Worm (Caenorhabditis elegans) whole organism, L1 larva: ENCODE results near the gene C30G7.3.

ENCODE experiments used
- F16B12.6 ChIP-seq: fragments of 150-350 bp; optimal IDR thresholded peaks from 2 replicates; lab custom pipeline; 2014; ENCODE audit warnings: missing biosample characterization, missing genetic modification characterization
- aha-1 ChIP-seq: fragments of 150-350 bp; optimal IDR thresholded peaks from 2 replicates; lab custom pipeline; 2014; ENCODE audit warnings: missing biosample characterization, missing genetic modification characterization
- alr-1 ChIP-seq: fragments of 200-800 bp; sonication (Bioruptor generic); optimal IDR thresholded peaks from 2 replicates; lab custom pipeline; 2018; ENCODE audit warnings: borderline replicate concordance, mild to moderate bottlenecking, missing genetic modification characterization, missing compliant biosample characterization
- aly-2 ChIP-seq: fragments of 150-350 bp; optimal IDR thresholded peaks from 2 replicates; lab custom pipeline; 2014; ENCODE audit warnings: missing biosample characterization, missing genetic modification characterization
- ama-1 ChIP-seq: fragments of 150-350 bp; optimal IDR thresholded peaks from 2 replicates; lab custom pipeline; 2014
- ceh-90 ChIP-seq: sonication (generic microtip); optimal IDR thresholded peaks from 2 replicates; lab custom pipeline; 2016; ENCODE audit warnings: missing genetic modification characterization, missing compliant biosample characterization
- dsc-1 ChIP-seq: sonication (generic microtip); optimal IDR thresholded peaks from 2 replicates; lab custom pipeline; 2016; ENCODE audit warnings: mild to moderate bottlenecking, missing genetic modification characterization, missing compliant biosample characterization
- efl-1 ChIP-seq, 4 experiments: fragments of 150-350 bp; optimal IDR thresholded peaks in 3 of 4; peaks in 1 of 4; 1 replicate in 1 of 4; 2 replicates in 3 of 4; lab custom pipeline; 2014; ENCODE audit warnings: missing biosample characterization in 2 of 4, missing genetic modification characterization in 2 of 4, missing genetic modification reagents in 2 of 4
- efl-3 ChIP-seq: fragments of 200-800 bp; sonication (Bioruptor generic); optimal IDR thresholded peaks from 2 replicates; lab custom pipeline; 2018; ENCODE audit warnings: mild to moderate bottlenecking, missing genetic modification characterization, missing compliant biosample characterization
- egl-13 ChIP-seq: sonication (generic microtip); optimal IDR thresholded peaks from 2 replicates; lab custom pipeline; 2016; ENCODE audit warnings: missing genotype, missing genetic modification reagents, missing genetic modification characterization, missing compliant biosample characterization
- fkh-4 ChIP-seq: sonication (generic microtip); optimal IDR thresholded peaks from 2 replicates; lab custom pipeline; 2016; ENCODE audit warnings: missing compliant biosample characterization, missing genetic modification characterization, borderline replicate concordance
- hlh-17 ChIP-seq: fragments of 200-800 bp; sonication (Bioruptor generic); optimal IDR thresholded peaks from 2 replicates; lab custom pipeline; 2018; ENCODE audit warnings: missing genetic modification characterization, mild to moderate bottlenecking, missing compliant biosample characterization, moderate library complexity, borderline replicate concordance
- irx-1 ChIP-seq: sonication (generic microtip); optimal IDR thresholded peaks from 2 replicates; lab custom pipeline; 2016; ENCODE audit warnings: missing genetic modification characterization, missing compliant biosample characterization
- lin-14 ChIP-seq: fragments of 200-800 bp; sonication (Bioruptor generic); optimal IDR thresholded peaks from 2 replicates; lab custom pipeline; 2018; ENCODE audit warnings: mild to moderate bottlenecking, missing genetic modification characterization, moderate library complexity, missing compliant biosample characterization
- lin-35 ChIP-seq, 2 experiments: fragments of 150-350 bp; optimal IDR thresholded peaks; 2 replicates each; lab custom pipeline; 2014; ENCODE audit warnings: missing biosample characterization in 2 of 2, missing genetic modification characterization in 2 of 2, missing genetic modification reagents in 2 of 2
- lin-39 ChIP-seq: fragments of 150-350 bp; optimal IDR thresholded peaks from 2 replicates; lab custom pipeline; 2014; ENCODE audit warnings: missing biosample characterization, missing genetic modification reagents, missing genetic modification characterization
- lir-3 ChIP-seq: sonication (generic microtip); optimal IDR thresholded peaks from 2 replicates; lab custom pipeline; 2016; ENCODE audit warnings: mild to moderate bottlenecking, missing genetic modification characterization, moderate library complexity, missing compliant biosample characterization; ENCODE audit not compliant: poor library complexity
- lsy-2 ChIP-seq, 2 experiments: fragments of 150-350 bp; optimal IDR thresholded peaks; 2 replicates each; lab custom pipeline; 2014; ENCODE audit warnings: missing biosample characterization in 2 of 2, missing genetic modification characterization in 2 of 2
- mab-9 ChIP-seq: fragments of 200-800 bp; sonication (Bioruptor generic); IDR thresholded peaks from 2 replicates; pipeline ENCODE4 v1.3.6; 2022; ENCODE audit warnings: missing genetic modification reagents, missing genetic modification characterization, missing compliant biosample characterization
- mef-2 ChIP-seq: fragments of 150-350 bp; optimal IDR thresholded peaks from 2 replicates; lab custom pipeline; 2014; ENCODE audit warnings: missing biosample characterization, missing genetic modification characterization
- mep-1 ChIP-seq: fragments of 150-350 bp; optimal IDR thresholded peaks from 2 replicates; lab custom pipeline; 2014; ENCODE audit warnings: missing biosample characterization, missing genetic modification characterization
- nhr-11 ChIP-seq: fragments of 150-350 bp; optimal IDR thresholded peaks from 2 replicates; lab custom pipeline; 2014; ENCODE audit warnings: missing biosample characterization, missing genetic modification characterization
- nhr-19 ChIP-seq: fragments of 200-800 bp; sonication (Bioruptor generic); conservative IDR thresholded peaks from 2 replicates; pipeline ENCODE4 v1.3.6; 2022; ENCODE audit warnings: missing genetic modification characterization, missing compliant biosample characterization
- nhr-20 ChIP-seq: sonication (generic microtip); optimal IDR thresholded peaks from 2 replicates; lab custom pipeline; 2016; ENCODE audit warnings: mild to moderate bottlenecking, missing genetic modification characterization, missing compliant biosample characterization
- nhr-28 ChIP-seq: fragments of 150-350 bp; optimal IDR thresholded peaks from 2 replicates; lab custom pipeline; 2014; ENCODE audit warnings: missing biosample characterization, missing genetic modification characterization
- nhr-71 ChIP-seq: sonication (generic microtip); optimal IDR thresholded peaks from 2 replicates; lab custom pipeline; 2016; ENCODE audit warnings: mild to moderate bottlenecking, missing genetic modification characterization, moderate library complexity, missing compliant biosample characterization
- nhr-76 ChIP-seq: sonication (generic microtip); optimal IDR thresholded peaks from 2 replicates; lab custom pipeline; 2017; ENCODE audit warnings: missing biosample characterization, missing genetic modification characterization
- nhr-77 ChIP-seq: fragments of 150-350 bp; optimal IDR thresholded peaks from 2 replicates; lab custom pipeline; 2014; ENCODE audit warnings: missing biosample characterization, missing genetic modification characterization
- nhr-84 ChIP-seq: sonication (generic microtip); optimal IDR thresholded peaks from 2 replicates; lab custom pipeline; 2017; ENCODE audit warnings: missing biosample characterization, missing genetic modification characterization
- pqm-1 ChIP-seq: sonication (generic microtip); optimal IDR thresholded peaks from 3 replicates; lab custom pipeline; 2017; ENCODE audit warnings: missing biosample characterization, missing genetic modification characterization
- snu-23 ChIP-seq: sonication (generic microtip); optimal IDR thresholded peaks from 2 replicates; lab custom pipeline; 2016; ENCODE audit warnings: missing genetic modification characterization, missing compliant biosample characterization
- sptf-1 ChIP-seq: fragments of 150-350 bp; optimal IDR thresholded peaks from 2 replicates; lab custom pipeline; 2014; ENCODE audit warnings: missing biosample characterization, missing genetic modification characterization
- unc-130 ChIP-seq: fragments of 150-350 bp; optimal IDR thresholded peaks from 2 replicates; lab custom pipeline; 2017; ENCODE audit warnings: missing biosample characterization, missing genetic modification characterization, inconsistent platforms
- unc-30 ChIP-seq: sonication (generic microtip); optimal IDR thresholded peaks from 2 replicates; lab custom pipeline; 2017; ENCODE audit warnings: missing biosample characterization, missing genetic modification characterization
- unc-98 ChIP-seq: fragments of 200-800 bp; sonication (Bioruptor generic); IDR thresholded peaks from 2 replicates; pipeline ENCODE4 v1.3.6; 2022; ENCODE audit warnings: missing genetic modification characterization, missing compliant biosample characterization
- vab-15 ChIP-seq: sonication (generic microtip); optimal IDR thresholded peaks from 2 replicates; lab custom pipeline; 2017; ENCODE audit warnings: missing genotype, mild to moderate bottlenecking, missing genetic modification characterization, missing compliant biosample characterization
- zip-4 ChIP-seq: fragments of 200-800 bp; sonication (Bioruptor generic); optimal IDR thresholded peaks from 2 replicates; lab custom pipeline; 2018; ENCODE audit warnings: mild to moderate bottlenecking, missing genetic modification characterization, moderate library complexity, missing compliant biosample characterization
- ztf-11 ChIP-seq, 2 experiments: sonication (generic microtip); optimal IDR thresholded peaks; 2 replicates each; lab custom pipeline; 2016 to 2017; ENCODE audit warnings: missing genetic modification characterization in 2 of 2, missing biosample characterization in 1 of 2, missing compliant biosample characterization in 1 of 2

Gene C30G7.3

ce11 chrV:14915599-14915998 is 29.9 kb downstream of the C30G7.3 start, which contains the start of gene H12D21.11:
Gene H12D21.11, plus strand, starts transcription at chrV:14915899.
- no peak for TF ChIP-seq efl-1 (optimal IDR thresholded peaks at IDR 0.05; lab: Kevin White, UChicago)
- TF ChIP-seq efl-1 (GFP tag; optimal IDR thresholded peaks at IDR 0.05 in 1 of 2; lab: Kevin White, UChicago): peak in 1 of 2 experiments; percentile 87
- TF ChIP-seq ama-1 (lab: Kevin White, UChicago): no peak
- TF ChIP-seq, all 84 proteins: peak for 1

- TF ChIP-seq dsc-1 (tag; lab: Kevin White, UChicago): peak; percentile 9
- no peak for TF ChIP-seq ztf-11 (tag; optimal IDR thresholded peaks at IDR 0.05; lab: Kevin White, UChicago)
- no peak for TF ChIP-seq nhr-76 (tag; lab: Kevin White, UChicago)
- TF ChIP-seq F16B12.6 (tag; lab: Kevin White, UChicago): no peak
- TF ChIP-seq aly-2 (tag; lab: Kevin White, UChicago): no peak
- no peak for TF ChIP-seq mef-2 (tag; lab: Kevin White, UChicago)
These were observed 34.7 kb downstream of the C30G7.3 start for ce11 chrV:14910758-14911157.

- no peak for TF ChIP-seq nhr-20 (tag; lab: Kevin White, UChicago)
- TF ChIP-seq efl-3 (GFP tag; lab: Kevin White, UChicago): no peak
- TF ChIP-seq mab-9 (GFP tag; lab: Robert Waterston, UW): no peak
- TF ChIP-seq nhr-71 (tag; lab: Kevin White, UChicago): peak; percentile 31
- no peak for TF ChIP-seq aha-1 (tag; lab: Kevin White, UChicago)
- no peak for TF ChIP-seq hlh-17 (GFP tag; lab: Kevin White, UChicago)
- no peak for TF ChIP-seq sptf-1 (tag; lab: Kevin White, UChicago)
- no peak for TF ChIP-seq alr-1 (tag; lab: Kevin White, UChicago)
- TF ChIP-seq unc-130: no peak
- TF ChIP-seq lin-39 (tag; lab: Kevin White, UChicago): no peak
- no peak for TF ChIP-seq vab-15
- TF ChIP-seq ceh-90 (tag; lab: Kevin White, UChicago): no peak
- no peak for TF ChIP-seq unc-98 (GFP tag; lab: Robert Waterston, UW)
- TF ChIP-seq nhr-11: no peak
- TF ChIP-seq efl-1 (optimal IDR thresholded peaks at IDR 0.05; lab: Kevin White, UChicago): no peak
- TF ChIP-seq efl-1 (GFP tag; optimal IDR thresholded peaks at IDR 0.05 in 1 of 2; lab: Kevin White, UChicago): peak in 1 of 2 experiments; percentile 31
- no peak for TF ChIP-seq nhr-76 (tag; lab: Kevin White, UChicago)
- no peak for TF ChIP-seq nhr-19 (GFP tag; lab: Robert Waterston, UW)
- TF ChIP-seq fkh-4: peak; percentile 65
- TF ChIP-seq snu-23: no peak
- no peak for TF ChIP-seq nhr-84 (tag; lab: Kevin White, UChicago)
- no peak for TF ChIP-seq egl-13 (tag; lab: Kevin White, UChicago)
- TF ChIP-seq F16B12.6 (tag; lab: Kevin White, UChicago): no peak
- no peak for TF ChIP-seq unc-30 (tag; lab: Kevin White, UChicago)
- TF ChIP-seq irx-1: no peak
- TF ChIP-seq ama-1 (lab: Kevin White, UChicago): no peak
- TF ChIP-seq lin-35 (GFP tag; optimal IDR thresholded peaks at IDR 0.05; lab: Kevin White, UChicago): no peak
- TF ChIP-seq nhr-77: no peak
- TF ChIP-seq pqm-1 (tag; lab: Kevin White, UChicago): no peak
- TF ChIP-seq lsy-2 (tag; optimal IDR thresholded peaks at IDR 0.05; lab: Kevin White, UChicago): peak in 1 of 2 experiments; percentile 2
- TF ChIP-seq zip-4: no peak
- TF ChIP-seq lin-14 (GFP tag; lab: Kevin White, UChicago): peak; percentile 53
- peak; percentile 85 for TF ChIP-seq dsc-1 (tag; lab: Kevin White, UChicago)
- peak; percentile 3 for TF ChIP-seq mep-1 (tag; lab: Kevin White, UChicago)
- no peak for TF ChIP-seq lir-3
- no peak for TF ChIP-seq nhr-28 (tag; lab: Kevin White, UChicago)
- TF ChIP-seq, all 84 proteins: peak for 7
These were observed 36.1 kb downstream of the C30G7.3 start, which contains the start of gene H12D21.9 for ce11 chrV:14909331-14909835. Gene H12D21.9, minus strand, starts transcription at chrV:14909478.
